Worm (Caenorhabditis elegans): ENCODE data around the gene npp-15.
"Not testable (repeated sequence)": the region's sequence is repeated elsewhere in the genome, so short reads cannot be mapped to it uniquely, and the experiment has no call there.

Gene npp-15

ce11 chrIII:7952077-7952765, 23.4 kb downstream of the npp-15 start, which contains the start of gene C29E4.15:
C29E4.15 (plus strand) TSS chrIII:7952623.
- TF ChIP-seq tab-1 (GFP tag; IDR thresholded peaks at IDR 0.05) (no peak), cog-1 (tag; optimal IDR thresholded peaks at IDR 0.05) (no peak)

- TF ChIP-seq ref-1 (GFP tag; conservative IDR thresholded peaks at IDR 0.05) = no peak
- TF ChIP-seq flt-1 (GFP tag; IDR thresholded peaks at IDR 0.05) = no peak
- TF ChIP-seq ztf-29 (GFP tag; IDR thresholded peaks at IDR 0.05) = no peak
- TF ChIP-seq T22C8.4 (GFP tag; IDR thresholded peaks at IDR 0.05) = no peak
- TF ChIP-seq cog-1 (tag; optimal IDR thresholded peaks at IDR 0.05) = no peak
- TF ChIP-seq klf-2 (GFP tag; conservative IDR thresholded peaks at IDR 0.05) = no peak
- TF ChIP-seq tab-1 (GFP tag; IDR thresholded peaks at IDR 0.05) = no peak
- no peak for TF ChIP-seq med-1 (GFP tag; optimal IDR thresholded peaks at IDR 0.05; ENCODE audit: insufficient read depth)
- TF ChIP-seq ztf-23 (GFP tag; IDR thresholded peaks at IDR 0.05) = no peak
Observed at ce11 chrIII:7953208-7953607, 24.4 kb downstream of the npp-15 start, which contains the start of gene let-754. let-754 (minus strand) TSS chrIII:7953308.

- no peak for TF ChIP-seq med-1 (GFP tag; optimal IDR thresholded peaks at IDR 0.05; ENCODE audit: insufficient read depth)
- TF ChIP-seq cog-1 (tag; optimal IDR thresholded peaks at IDR 0.05) = no peak
Observed at ce11 chrIII:7956965-7957364, 28.1 kb downstream of the npp-15 start, which contains the start of gene C29E4.9. C29E4.9 (minus strand) TSS chrIII:7957065.

- TF ChIP-seq klf-2 (GFP tag; conservative IDR thresholded peaks at IDR 0.05) = no peak
- no peak for TF ChIP-seq ref-1 (GFP tag; conservative IDR thresholded peaks at IDR 0.05)
- TF ChIP-seq tab-1 (GFP tag; IDR thresholded peaks at IDR 0.05) = no peak
- TF ChIP-seq flt-1 (GFP tag; IDR thresholded peaks at IDR 0.05) = no peak
- TF ChIP-seq cog-1 (tag; optimal IDR thresholded peaks at IDR 0.05) = peak; percentile 24
Observed at ce11 chrIII:7958085-7958484, 29.2 kb downstream of the npp-15 start, which contains the start of gene C29E4.11. C29E4.11 (minus strand) TSS chrIII:7958114.

- TF ChIP-seq ztf-29, ztf-23, T22C8.4 (GFP tag; IDR thresholded peaks at IDR 0.05): not testable (repeated sequence)
Observed at ce11 chrIII:7958922-7959609, 30.2 kb downstream of the npp-15 start, which contains the start of gene F54H12.10. F54H12.10 (minus strand) TSS chrIII:7958972.

- TF ChIP-seq ref-1 (GFP tag; conservative IDR thresholded peaks at IDR 0.05); T22C8.4 (GFP tag; IDR thresholded peaks at IDR 0.05); klf-2 (GFP tag; conservative IDR thresholded peaks at IDR 0.05): not testable (repeated sequence)
Observed at ce11 chrIII:7962641-7963040, 33.8 kb downstream of the npp-15 start, which contains the start of gene F54H12.4. F54H12.4 (minus strand) TSS chrIII:7962741.

ce11 chrIII:7964281-7964680, 35.4 kb downstream of the npp-15 start, which contains the start of gene F54H12.2:
F54H12.2 (plus strand) TSS chrIII:7964581.
- TF ChIP-seq T22C8.4 (GFP tag; IDR thresholded peaks at IDR 0.05); med-1 (GFP tag; optimal IDR thresholded peaks at IDR 0.05; ENCODE audit: insufficient read depth); ztf-23 (GFP tag; IDR thresholded peaks at IDR 0.05): not testable (repeated sequence)

ce11 chrIII:7965946-7966692, 37.3 kb downstream of the npp-15 start:
- TF ChIP-seq flt-1 (GFP tag; IDR thresholded peaks at IDR 0.05) = 0 out of 2 replicates have a peak, but pooled peaks have one; percentile 53

ce11 chrIII:7969121-7969520, 40.3 kb downstream of the npp-15 start, which contains the start of the genes F54H12.8 and F54H12.7:
F54H12.8 (minus strand) TSS chrIII:7969221.
F54H12.7 (plus strand) TSS chrIII:7969349.
- TF ChIP-seq klf-2 (GFP tag; conservative IDR thresholded peaks at IDR 0.05) = no peak

- TF ChIP-seq klf-2 (GFP tag; conservative IDR thresholded peaks at IDR 0.05) (no peak), T22C8.4 (GFP tag; IDR thresholded peaks at IDR 0.05) (no peak), flt-1 (GFP tag; IDR thresholded peaks at IDR 0.05) (no peak), ref-1 (GFP tag; conservative IDR thresholded peaks at IDR 0.05) (no peak), med-1 (GFP tag; optimal IDR thresholded peaks at IDR 0.05; ENCODE audit: insufficient read depth) (no peak), ztf-23 (GFP tag; IDR thresholded peaks at IDR 0.05) (no peak), tab-1 (GFP tag; IDR thresholded peaks at IDR 0.05) (no peak)
Observed at ce11 chrIII:7972061-7972460, 43.2 kb downstream of the npp-15 start, which contains the start of gene F54H12.5. F54H12.5 (minus strand) TSS chrIII:7972161.
